Worm (Caenorhabditis elegans) whole organism, L2 larva: ENCODE measurements around the gene C38D9.8.

Source experiments
- blmp-1 ChIP-seq: sonication (generic microtip); optimal IDR thresholded peaks from 2 replicates; lab custom pipeline; 2017; ENCODE audit warnings: missing genetic modification characterization, mild to moderate bottlenecking, missing compliant biosample characterization, antibody characterized with exemption, moderate library complexity; ENCODE audit not compliant: insufficient read depth
- unc-62 ChIP-seq: fragments of 150-350 bp; optimal IDR thresholded peaks from 2 replicates; lab custom pipeline; 2014; ENCODE audit warnings: missing biosample characterization, missing genetic modification reagents, missing genetic modification characterization
- zag-1 ChIP-seq: fragments of 150-350 bp; optimal IDR thresholded peaks from 2 replicates; lab custom pipeline; 2014; ENCODE audit warnings: missing biosample characterization, missing genetic modification characterization
- ztf-1 ChIP-seq: fragments of 200-800 bp; sonication (Bioruptor generic); conservative IDR thresholded peaks from 2 replicates; pipeline ENCODE4 v1.3.6; 2022; ENCODE audit warnings: missing genetic modification characterization, missing compliant biosample characterization

DNA sequence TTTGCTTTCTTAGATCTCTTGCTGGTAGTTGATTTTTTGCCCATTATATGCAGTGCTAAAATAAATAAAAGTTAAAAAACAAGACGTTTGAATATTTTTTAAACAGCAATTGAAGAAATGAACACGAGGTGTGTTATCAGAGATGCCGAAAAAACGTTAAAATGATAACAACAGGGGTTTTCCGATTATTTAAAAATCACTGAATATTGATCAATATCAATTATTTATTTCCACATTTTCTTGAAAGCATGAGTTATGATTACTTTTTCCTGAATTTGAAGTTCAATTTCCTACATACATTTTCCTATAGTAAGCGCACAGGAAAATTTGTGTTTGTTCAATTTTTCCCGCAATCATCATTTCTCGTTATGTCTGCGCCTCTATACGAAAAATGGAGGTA, 5.7 kb downstream of the C38D9.8 start:
- TF ChIP-seq blmp-1 (tag; lab: Kevin White, UChicago) = no peak
- no peak for TF ChIP-seq zag-1 (tag; lab: Kevin White, UChicago)
- TF ChIP-seq ztf-1 (GFP tag; lab: Robert Waterston, UW) = no peak
- no peak for TF ChIP-seq unc-62 (GFP tag; lab: Kevin White, UChicago)
